Worm (Caenorhabditis elegans) whole organism, late embryonic: ENCODE data around the gene hecw-1.

Experiments used
- dmd-4 ChIP-seq: sonication (generic microtip); optimal IDR thresholded peaks from 2 replicates; lab custom pipeline; 2016; ENCODE audit warnings: borderline replicate concordance, missing genetic modification characterization, missing compliant biosample characterization
- nhr-11 ChIP-seq: fragments of 150-350 bp; optimal IDR thresholded peaks from 2 replicates; lab custom pipeline; 2014; ENCODE audit warnings: missing biosample characterization, missing genetic modification characterization
- pag-3 ChIP-seq: sonication (generic microtip); optimal IDR thresholded peaks from 2 replicates; lab custom pipeline; 2016; ENCODE audit warnings: missing compliant biosample characterization, missing genetic modification characterization, borderline replicate concordance
- pax-1 ChIP-seq: fragments of 150-350 bp; optimal IDR thresholded peaks from 2 replicates; lab custom pipeline; 2014; ENCODE audit warnings: missing biosample characterization, missing genetic modification characterization
- tbx-7 ChIP-seq: sonication (generic microtip); optimal IDR thresholded peaks from 2 replicates; lab custom pipeline; 2016; ENCODE audit warnings: missing genotype, missing genetic modification characterization, missing compliant biosample characterization

- TF ChIP-seq nhr-11 (tag; lab: Kevin White, UChicago): no peak
- TF ChIP-seq pax-1 (tag; lab: Kevin White, UChicago): no peak
- TF ChIP-seq pag-3 (tag; lab: Kevin White, UChicago): no peak
- TF ChIP-seq tbx-7: no peak
- TF ChIP-seq dmd-4 (tag; lab: Kevin White, UChicago): no peak
These were observed 27.7 kb upstream of the hecw-1 start for ce11 chrIII:3417453-3417852.
